Worm (Caenorhabditis elegans): ENCODE measurements around the gene F22E5.9.

- no peak for TF ChIP-seq ztf-28 (GFP tag; IDR thresholded peaks at IDR 0.05)
- no peak for TF ChIP-seq pbrm-1 (GFP tag; IDR thresholded peaks at IDR 0.05)
These were observed 3.6 kb downstream of the F22E5.9 start, which contains the start of gene F22E5.7 for ce11 chrII:2641777-2642176.
